Fruit fly (Drosophila melanogaster) whole organism, prepupa: ENCODE measurements around the gene Dpck.

Experiments used
- CG11762 ChIP-seq: fragments of 200-800 bp; sonication (Bioruptor generic); optimal IDR thresholded peaks from 3 replicates; lab custom pipeline; 2016; ENCODE audit warnings: missing biosample characterization, missing genetic modification characterization; ENCODE audit not compliant: insufficient read depth
- CG15336 ChIP-seq: fragments of 200-800 bp; sonication (Bioruptor generic); IDR thresholded peaks from 2 replicates; pipeline ENCODE4 v1.3.6; 2022; ENCODE audit warnings: missing biosample characterization, missing genetic modification characterization
- CG34406 ChIP-seq: fragments of 200-800 bp; sonication (Bioruptor generic); optimal IDR thresholded peaks from 3 replicates; lab custom pipeline; 2016; ENCODE audit warnings: missing biosample characterization, missing genetic modification characterization
- CG8632 ChIP-seq: fragments of 200-800 bp; sonication (Bioruptor generic); optimal IDR thresholded peaks from 3 replicates; lab custom pipeline; 2016; ENCODE audit warnings: missing biosample characterization, missing genetic modification characterization
- Hr39 ChIP-seq: fragments of 200-800 bp; sonication (Bioruptor generic); optimal IDR thresholded peaks from 2 replicates; lab custom pipeline; 2016; ENCODE audit warnings: missing biosample characterization, missing genetic modification characterization

DNA sequence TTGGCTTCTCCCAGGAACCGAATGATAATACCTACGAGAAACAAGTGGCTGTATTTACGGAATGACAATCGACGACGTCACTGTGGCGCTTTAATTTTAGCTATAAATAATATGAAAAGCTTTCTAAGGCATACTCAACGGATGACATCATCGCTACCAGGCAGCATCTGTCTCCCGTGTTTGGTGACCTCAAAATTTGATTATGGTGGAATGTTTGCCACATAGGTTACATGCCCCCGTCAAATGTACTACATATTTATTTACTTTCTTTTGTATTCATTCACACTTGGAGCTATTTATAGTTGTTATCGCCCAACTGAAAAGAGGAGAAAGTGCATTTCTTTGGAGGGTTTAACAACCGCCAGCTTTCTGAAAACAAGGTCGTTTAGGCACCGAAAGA is 15.7 kb upstream of the Dpck start:
- no peak for TF ChIP-seq CG8632 (GFP tag; lab: Kevin White, UChicago)
- no peak for TF ChIP-seq CG34406
- TF ChIP-seq CG15336 (GFP tag; lab: Robert Waterston, UW): no peak
- TF ChIP-seq Hr39: no peak
- no peak for TF ChIP-seq CG11762 (GFP tag; lab: Kevin White, UChicago)
